Worm (Caenorhabditis elegans) whole organism, young adult: Measurements from ENCODE around the gene nprl-3.

ENCODE experiments used
- bed-1 ChIP-seq: fragments of 200-800 bp; sonication (Bioruptor generic); IDR thresholded peaks from 2 replicates; pipeline ENCODE4 v1.3.6; 2022; ENCODE audit warnings: missing genetic modification reagents, missing genetic modification characterization, missing compliant biosample characterization
- bed-2 ChIP-seq: fragments of 200-800 bp; sonication (Bioruptor generic); IDR thresholded peaks from 2 replicates; pipeline ENCODE4 v1.3.6; 2022; ENCODE audit warnings: missing genetic modification reagents, missing genetic modification characterization, missing compliant biosample characterization
- efl-1 ChIP-seq: fragments of 150-350 bp; optimal IDR thresholded peaks from 2 replicates; lab custom pipeline; 2014; ENCODE audit warnings: missing biosample characterization, missing genetic modification reagents, missing genetic modification characterization
- egl-44 ChIP-seq: fragments of 200-800 bp; sonication (Bioruptor generic); IDR thresholded peaks from 2 replicates; pipeline ENCODE4 v1.3.6; 2022; ENCODE audit warnings: missing genetic modification reagents, missing genetic modification characterization, missing compliant biosample characterization
- him-1 ChIP-seq: sonication (generic microtip); optimal IDR thresholded peaks from 2 replicates; lab custom pipeline; 2016; ENCODE audit warnings: missing genotype, missing genetic modification reagents, missing genetic modification characterization, missing compliant biosample characterization
- mel-28 ChIP-seq: sonication (generic microtip); optimal IDR thresholded peaks from 2 replicates; lab custom pipeline; 2016; ENCODE audit warnings: borderline replicate concordance, mild to moderate bottlenecking, missing genetic modification characterization, missing compliant biosample characterization
- nfya-1 ChIP-seq: sonication (generic microtip); optimal IDR thresholded peaks from 2 replicates; lab custom pipeline; 2017; ENCODE audit warnings: antibody characterized with exemption, missing compliant biosample characterization, missing genetic modification characterization, borderline replicate concordance; ENCODE audit not compliant: insufficient read depth
- rpc-1 ChIP-seq, 2 experiments: fragments of 150-350 bp in 1 of 2; sonication (generic microtip) in 1 of 2; optimal IDR thresholded peaks; 2 replicates each; lab custom pipeline; 2014 to 2018; ENCODE audit warnings: missing biosample characterization in 1 of 2, missing genetic modification characterization in 1 of 2, missing genetic modification reagents in 1 of 2, missing genotype in 1 of 2

- TF ChIP-seq efl-1 (GFP tag; lab: Kevin White, UChicago): no peak
- TF ChIP-seq bed-1 (GFP tag; lab: Robert Waterston, UW): no peak
- no peak for TF ChIP-seq mel-28
- no peak for TF ChIP-seq nfya-1 (tag; lab: Kevin White, UChicago)
- TF ChIP-seq rpc-1 (optimal IDR thresholded peaks at IDR 0.05; lab: Kevin White, UChicago): no peak
- no peak for TF ChIP-seq rpc-1 (tag; optimal IDR thresholded peaks at IDR 0.05; lab: Kevin White, UChicago)
- TF ChIP-seq bed-2: no peak
- TF ChIP-seq egl-44 (GFP tag; lab: Robert Waterston, UW): no peak
- no peak for TF ChIP-seq him-1 (tag; lab: Kevin White, UChicago)
These were observed 48.2 kb downstream of the nprl-3 start, which contains the start of gene F17E9.5 for ce11 chrIV:8345518-8345917.
